Worm (Caenorhabditis elegans) whole organism, late embryonic: ENCODE data around the gene srh-178.

Experiments used
- ceh-30 ChIP-seq: fragments of 150-350 bp; optimal IDR thresholded peaks from 2 replicates; lab custom pipeline; 2014; ENCODE audit warnings: missing biosample characterization, missing genetic modification characterization
- ets-4 ChIP-seq: sonication (generic microtip); optimal IDR thresholded peaks from 2 replicates; lab custom pipeline; 2016; ENCODE audit warnings: missing genetic modification characterization, missing compliant biosample characterization
- fkh-6 ChIP-seq: sonication (generic microtip); optimal IDR thresholded peaks from 2 replicates; lab custom pipeline; 2016; ENCODE audit warnings: missing genetic modification characterization, missing compliant biosample characterization
- lin-11 ChIP-seq: fragments of 200-800 bp; sonication (Bioruptor generic); optimal IDR thresholded peaks from 2 replicates; lab custom pipeline; 2018; ENCODE audit warnings: mild to moderate bottlenecking, missing genetic modification characterization, missing compliant biosample characterization
- pqm-1 ChIP-seq: sonication (generic microtip); optimal IDR thresholded peaks from 2 replicates; lab custom pipeline; 2016; ENCODE audit warnings: missing genetic modification characterization, missing compliant biosample characterization
- syd-9 ChIP-seq: sonication (generic microtip); optimal IDR thresholded peaks from 2 replicates; lab custom pipeline; 2016; ENCODE audit warnings: mild to moderate bottlenecking, missing genetic modification characterization, moderate library complexity, missing compliant biosample characterization

DNA sequence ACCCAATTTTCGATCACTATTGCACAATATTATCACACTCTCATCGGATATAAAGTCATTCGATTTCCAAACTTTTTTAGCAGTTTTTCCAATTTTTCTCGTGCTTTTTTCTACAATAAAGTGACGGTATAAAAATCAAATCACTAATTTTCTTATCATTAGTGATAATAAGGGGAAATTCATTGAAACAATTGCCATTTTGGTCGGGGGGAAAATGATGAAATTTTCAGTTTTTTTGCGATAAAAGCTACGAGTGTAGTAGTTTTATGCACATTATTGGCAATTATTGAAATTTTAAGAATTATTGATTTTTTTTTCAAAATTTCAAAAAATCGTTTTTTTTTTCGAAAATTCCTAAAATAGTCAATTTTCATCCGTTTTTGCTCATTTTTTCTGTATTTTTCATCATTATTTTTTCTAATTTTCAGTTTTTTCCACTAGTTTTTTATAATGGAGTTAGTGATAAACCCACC, 17.7 kb downstream of the srh-178 start, which contains the start of gene ZK228.4:
- TF ChIP-seq lin-11 (tag; lab: Kevin White, UChicago) (no peak), ets-4 (tag; lab: Kevin White, UChicago) (no peak), pqm-1 (no peak), ceh-30 (tag; lab: Kevin White, UChicago) (no peak), fkh-6 (tag; lab: Kevin White, UChicago) (no peak), syd-9 (tag; lab: Kevin White, UChicago) (no peak)
